Worm (Caenorhabditis elegans): Measurements from ENCODE around the gene F58A4.1.

DNA sequence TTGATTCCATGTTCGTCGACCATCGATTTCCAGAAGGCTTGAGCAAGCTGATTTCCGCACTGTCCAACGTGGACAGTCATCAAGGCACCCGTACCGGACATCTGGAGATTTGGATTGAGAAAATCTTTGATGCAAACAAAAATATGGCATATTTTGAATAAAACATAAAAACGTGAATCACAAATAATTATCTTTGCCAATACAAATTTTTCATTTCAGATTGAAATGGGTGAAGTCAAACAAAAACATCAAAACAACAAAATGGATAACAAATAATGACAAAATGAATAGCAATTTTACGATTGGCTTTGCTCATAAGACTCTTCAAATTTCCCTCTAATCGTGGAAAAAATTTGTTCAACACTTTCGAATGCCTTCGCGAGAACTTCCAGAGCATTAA lies 30.8 kb downstream of the F58A4.1 start, which contains the start of gene tbg-1:
- TF ChIP-seq K11D2.4 (GFP tag; IDR thresholded peaks at IDR 0.05) (no peak), atf-7 (tag; optimal IDR thresholded peaks at IDR 0.05) (no peak)

All from whole organism, young adult.